Fruit fly (Drosophila melanogaster): ENCODE data around the gene CG6999.
A peak's percentile ranks its signal among the peaks of the same experiment; 100 is the strongest.

DNA sequence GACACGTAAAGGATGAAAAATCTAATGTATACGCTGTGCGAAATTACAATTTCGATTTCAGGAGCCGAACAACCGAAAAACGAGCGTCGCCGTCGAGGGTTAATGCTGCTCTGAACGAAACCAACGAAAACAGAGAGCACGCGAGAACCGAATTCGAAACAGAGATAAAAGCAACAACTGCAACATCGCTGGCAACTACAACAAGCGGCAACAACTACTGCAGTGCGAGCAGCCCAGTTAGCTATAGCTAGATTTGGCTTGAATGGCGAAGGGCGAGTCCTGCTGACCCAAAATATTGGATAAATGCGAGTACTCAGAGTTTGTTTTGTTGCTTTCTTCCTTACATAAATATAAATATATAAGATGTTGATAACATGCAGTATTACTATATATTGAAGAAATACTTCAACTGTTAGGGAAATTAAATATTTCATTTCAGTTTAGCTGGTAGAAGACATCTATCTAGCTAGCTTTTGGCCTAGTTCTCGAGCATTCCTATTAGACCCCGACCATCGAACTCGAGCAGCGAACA is 46.8 kb downstream of the CG6999 start, which contains the start of gene fend:
- TF ChIP-seq OdsH (GFP tag; optimal IDR thresholded peaks at IDR 0.05) (peak; percentile 19), CG8319 (GFP tag; optimal IDR thresholded peaks at IDR 0.05) (no peak), svp (GFP tag) (peak; percentile 78), fd59A (GFP tag; optimal IDR thresholded peaks at IDR 0.05) (no peak), CG15336 (GFP tag; IDR thresholded peaks at IDR 0.05) (no peak), Hr39 (GFP tag; optimal IDR thresholded peaks at IDR 0.05) (no peak), Lpt (GFP tag; optimal IDR thresholded peaks at IDR 0.05) (peak; percentile 4), Sox15 (GFP tag; optimal IDR thresholded peaks at IDR 0.05) (no peak), dac (GFP tag; optimal IDR thresholded peaks at IDR 0.05) (peak; percentile 22), topi (GFP tag; optimal IDR thresholded peaks at IDR 0.05) (peak; percentile 11), CG1621 (tag; optimal IDR thresholded peaks at IDR 0.05) (no peak), CG9139 (GFP tag; optimal IDR thresholded peaks at IDR 0.05) (no peak), achi (GFP tag; optimal IDR thresholded peaks at IDR 0.05) (peak; percentile 34)

Data from whole organism, prepupa.